Worm (Caenorhabditis elegans) whole organism, L1 larva: ENCODE results near the gene mut-7.

Experiments
- C16A3.4 ChIP-seq: fragments of 150-350 bp; optimal IDR thresholded peaks from 2 replicates; lab custom pipeline; 2014; ENCODE audit warnings: missing biosample characterization, missing genetic modification characterization
- F16B12.6 ChIP-seq: fragments of 150-350 bp; optimal IDR thresholded peaks from 2 replicates; lab custom pipeline; 2014; ENCODE audit warnings: missing biosample characterization, missing genetic modification characterization
- aha-1 ChIP-seq: fragments of 150-350 bp; optimal IDR thresholded peaks from 2 replicates; lab custom pipeline; 2014; ENCODE audit warnings: missing biosample characterization, missing genetic modification characterization
- aly-2 ChIP-seq: fragments of 150-350 bp; optimal IDR thresholded peaks from 2 replicates; lab custom pipeline; 2014; ENCODE audit warnings: missing biosample characterization, missing genetic modification characterization
- ama-1 ChIP-seq: fragments of 150-350 bp; optimal IDR thresholded peaks from 2 replicates; lab custom pipeline; 2014
- blmp-1 ChIP-seq: fragments of 150-350 bp; optimal IDR thresholded peaks from 2 replicates; lab custom pipeline; 2014; ENCODE audit warnings: missing biosample characterization, missing genetic modification characterization
- ceh-63 ChIP-seq: fragments of 200-800 bp; sonication (Bioruptor generic); optimal IDR thresholded peaks from 2 replicates; lab custom pipeline; 2018; ENCODE audit warnings: mild to moderate bottlenecking, missing genetic modification characterization, missing compliant biosample characterization
- ceh-8 ChIP-seq: fragments of 200-800 bp; sonication (Bioruptor generic); optimal IDR thresholded peaks from 2 replicates; lab custom pipeline; 2018; ENCODE audit warnings: mild to moderate bottlenecking, missing genetic modification characterization, moderate library complexity, missing compliant biosample characterization
- ceh-88 ChIP-seq: fragments of 200-800 bp; sonication (Bioruptor generic); IDR thresholded peaks from 2 replicates; pipeline ENCODE4 v1.3.6; 2022; ENCODE audit warnings: missing genetic modification characterization, missing compliant biosample characterization
- ceh-90 ChIP-seq: sonication (generic microtip); optimal IDR thresholded peaks from 2 replicates; lab custom pipeline; 2016; ENCODE audit warnings: missing genetic modification characterization, missing compliant biosample characterization
- egl-27 ChIP-seq, 2 experiments: fragments of 150-350 bp in 1 of 2; sonication (generic microtip); optimal IDR thresholded peaks; 3 replicates each; lab custom pipeline; 2017 to 2018; ENCODE audit warnings: missing biosample characterization in 2 of 2, missing genetic modification characterization in 2 of 2, missing genetic modification reagents in 2 of 2
- elt-2 ChIP-seq: sonication (generic microtip); optimal IDR thresholded peaks from 2 replicates; lab custom pipeline; 2016; ENCODE audit warnings: missing genetic modification characterization, mild to moderate bottlenecking, inconsistent platforms, missing compliant biosample characterization, missing genetic modification reagents
- elt-3 ChIP-seq, 6 experiments: fragments of 150-350 bp in 1 of 6; sonication (generic microtip); optimal IDR thresholded peaks; 2 replicates each; lab custom pipeline; 2017 to 2018; ENCODE audit warnings: missing biosample characterization in 6 of 6, missing genetic modification characterization in 6 of 6, inconsistent platforms in 1 of 6
- ets-5 ChIP-seq: fragments of 200-800 bp; sonication (Bioruptor generic); IDR thresholded peaks from 2 replicates; pipeline ENCODE4 v1.3.6; 2022; ENCODE audit warnings: missing genetic modification characterization, missing compliant biosample characterization
- fkh-10 ChIP-seq: sonication (generic microtip); optimal IDR thresholded peaks from 2 replicates; lab custom pipeline; 2017; ENCODE audit warnings: missing biosample characterization, missing genetic modification reagents, missing genetic modification characterization
- hlh-17 ChIP-seq: fragments of 200-800 bp; sonication (Bioruptor generic); optimal IDR thresholded peaks from 2 replicates; lab custom pipeline; 2018; ENCODE audit warnings: missing genetic modification characterization, mild to moderate bottlenecking, missing compliant biosample characterization, moderate library complexity, borderline replicate concordance
- hlh-4 ChIP-seq: sonication (generic microtip); optimal IDR thresholded peaks from 2 replicates; lab custom pipeline; 2016; ENCODE audit warnings: mild to moderate bottlenecking, missing genetic modification characterization, missing compliant biosample characterization
- irx-1 ChIP-seq: sonication (generic microtip); optimal IDR thresholded peaks from 2 replicates; lab custom pipeline; 2016; ENCODE audit warnings: missing genetic modification characterization, missing compliant biosample characterization
- isw-1 ChIP-seq: fragments of 200-800 bp; sonication (Bioruptor generic); IDR thresholded peaks from 2 replicates; pipeline ENCODE4 v1.3.6; 2022; ENCODE audit warnings: missing genetic modification characterization, missing compliant biosample characterization
- jun-1 ChIP-seq: fragments of 150-350 bp; optimal IDR thresholded peaks from 2 replicates; lab custom pipeline; 2014; ENCODE audit warnings: missing biosample characterization, missing genetic modification reagents, missing genetic modification characterization
- lin-13 ChIP-seq: fragments of 150-350 bp; optimal IDR thresholded peaks from 2 replicates; lab custom pipeline; 2014; ENCODE audit warnings: missing biosample characterization, missing genetic modification reagents, missing genetic modification characterization
- lin-35 ChIP-seq, 2 experiments: fragments of 150-350 bp; optimal IDR thresholded peaks; 2 replicates each; lab custom pipeline; 2014; ENCODE audit warnings: missing biosample characterization in 2 of 2, missing genetic modification characterization in 2 of 2, missing genetic modification reagents in 2 of 2
- lin-39 ChIP-seq: fragments of 150-350 bp; optimal IDR thresholded peaks from 2 replicates; lab custom pipeline; 2014; ENCODE audit warnings: missing biosample characterization, missing genetic modification reagents, missing genetic modification characterization
- mdl-1 ChIP-seq, 2 experiments: fragments of 150-350 bp; optimal IDR thresholded peaks; 2 replicates each; lab custom pipeline; 2014 to 2017; ENCODE audit warnings: missing biosample characterization in 2 of 2, missing genetic modification characterization in 2 of 2, inconsistent platforms in 1 of 2
- mef-2 ChIP-seq: fragments of 150-350 bp; optimal IDR thresholded peaks from 2 replicates; lab custom pipeline; 2014; ENCODE audit warnings: missing biosample characterization, missing genetic modification characterization
- nhr-11 ChIP-seq: fragments of 150-350 bp; optimal IDR thresholded peaks from 2 replicates; lab custom pipeline; 2014; ENCODE audit warnings: missing biosample characterization, missing genetic modification characterization
- nhr-12 ChIP-seq: sonication (generic microtip); optimal IDR thresholded peaks from 2 replicates; lab custom pipeline; 2017; ENCODE audit warnings: missing biosample characterization, missing genetic modification characterization
- nhr-19 ChIP-seq: fragments of 200-800 bp; sonication (Bioruptor generic); conservative IDR thresholded peaks from 2 replicates; pipeline ENCODE4 v1.3.6; 2022; ENCODE audit warnings: missing genetic modification characterization, missing compliant biosample characterization
- nhr-20 ChIP-seq: sonication (generic microtip); optimal IDR thresholded peaks from 2 replicates; lab custom pipeline; 2016; ENCODE audit warnings: mild to moderate bottlenecking, missing genetic modification characterization, missing compliant biosample characterization
- nhr-28 ChIP-seq: fragments of 150-350 bp; optimal IDR thresholded peaks from 2 replicates; lab custom pipeline; 2014; ENCODE audit warnings: missing biosample characterization, missing genetic modification characterization
- nhr-71 ChIP-seq: sonication (generic microtip); optimal IDR thresholded peaks from 2 replicates; lab custom pipeline; 2016; ENCODE audit warnings: mild to moderate bottlenecking, missing genetic modification characterization, moderate library complexity, missing compliant biosample characterization
- nhr-76 ChIP-seq: sonication (generic microtip); optimal IDR thresholded peaks from 2 replicates; lab custom pipeline; 2017; ENCODE audit warnings: missing biosample characterization, missing genetic modification characterization
- nhr-85 ChIP-seq: sonication (generic microtip); peaks from one replicate; lab custom pipeline; 2016; ENCODE audit warnings: missing genetic modification characterization, inconsistent platforms, missing compliant biosample characterization
- pax-3 ChIP-seq: fragments of 200-800 bp; sonication (Bioruptor generic); optimal IDR thresholded peaks from 2 replicates; lab custom pipeline; 2018; ENCODE audit warnings: mild to moderate bottlenecking, missing genetic modification characterization, moderate library complexity, missing compliant biosample characterization
- pqm-1 ChIP-seq: sonication (generic microtip); optimal IDR thresholded peaks from 3 replicates; lab custom pipeline; 2017; ENCODE audit warnings: missing biosample characterization, missing genetic modification characterization
- snpc-4 ChIP-seq: fragments of 150-350 bp; optimal IDR thresholded peaks from 2 replicates; lab custom pipeline; 2014; ENCODE audit warnings: missing biosample characterization, missing genetic modification characterization
- sup-37 ChIP-seq: fragments of 200-800 bp; sonication (Bioruptor generic); optimal IDR thresholded peaks from 2 replicates; lab custom pipeline; 2018; ENCODE audit warnings: mild to moderate bottlenecking, missing genetic modification characterization, missing compliant biosample characterization
- swsn-7 ChIP-seq: sonication (generic microtip); optimal IDR thresholded peaks from 2 replicates; lab custom pipeline; 2016; ENCODE audit warnings: missing genetic modification characterization, missing compliant biosample characterization
- tbx-2 ChIP-seq: sonication (generic microtip); optimal IDR thresholded peaks from 2 replicates; lab custom pipeline; 2016; ENCODE audit warnings: missing genetic modification characterization, missing compliant biosample characterization
- tlp-1 ChIP-seq: fragments of 150-350 bp; optimal IDR thresholded peaks from 2 replicates; lab custom pipeline; 2014; ENCODE audit warnings: missing biosample characterization, missing genetic modification characterization
- unc-130 ChIP-seq: fragments of 150-350 bp; optimal IDR thresholded peaks from 2 replicates; lab custom pipeline; 2017; ENCODE audit warnings: missing biosample characterization, missing genetic modification characterization, inconsistent platforms
- unc-62 ChIP-seq: fragments of 150-350 bp; optimal IDR thresholded peaks from 2 replicates; lab custom pipeline; 2014; ENCODE audit warnings: missing biosample characterization, missing genetic modification reagents, missing genetic modification characterization
- unc-98 ChIP-seq: fragments of 200-800 bp; sonication (Bioruptor generic); IDR thresholded peaks from 2 replicates; pipeline ENCODE4 v1.3.6; 2022; ENCODE audit warnings: missing genetic modification characterization, missing compliant biosample characterization
- xbp-1 ChIP-seq: sonication (generic microtip); optimal IDR thresholded peaks from 2 replicates; lab custom pipeline; 2016; ENCODE audit warnings: missing genetic modification characterization, missing compliant biosample characterization
- ztf-11 ChIP-seq, 2 experiments: sonication (generic microtip); optimal IDR thresholded peaks; 2 replicates each; lab custom pipeline; 2016 to 2017; ENCODE audit warnings: missing genetic modification characterization in 2 of 2, missing biosample characterization in 1 of 2, missing compliant biosample characterization in 1 of 2
- ztf-4 ChIP-seq: fragments of 150-350 bp; optimal IDR thresholded peaks from 2 replicates; lab custom pipeline; 2014; ENCODE audit warnings: missing biosample characterization, missing genetic modification characterization

mut-7 gene

ce11 chrIII:9521410-9522090 is 20.6 kb downstream of the mut-7 start, which contains the start of the genes clu-1 and prp-40 (continued):
- TF ChIP-seq pax-3 (peak; percentile 58), ama-1 (lab: Kevin White, UChicago) (no peak), lin-35 (GFP tag; optimal IDR thresholded peaks at IDR 0.05; lab: Kevin White, UChicago) (peak; percentile 90 to 93), mdl-1 (tag; optimal IDR thresholded peaks at IDR 0.05; lab: Kevin White, UChicago) (peak in 1 of 2 experiments; percentile 83), hlh-4 (tag; lab: Kevin White, UChicago) (no peak), C16A3.4 (tag; lab: Kevin White, UChicago) (peak; percentile 94), tlp-1 (tag; lab: Kevin White, UChicago) (no peak), F16B12.6 (tag; lab: Kevin White, UChicago) (peak; percentile 72), ceh-88 (GFP tag; lab: Robert Waterston, UW) (no peak), aly-2 (tag; lab: Kevin White, UChicago) (peak; percentile 83), pqm-1 (no peak), ztf-4 (tag; lab: Kevin White, UChicago) (peak; percentile 83), nhr-20 (tag; lab: Kevin White, UChicago) (peak; percentile 93), ets-5 (GFP tag; lab: Robert Waterston, UW) (no peak), isw-1 (GFP tag; lab: Robert Waterston, UW) (peak; percentile 88), ztf-11 (tag; optimal IDR thresholded peaks at IDR 0.05; lab: Kevin White, UChicago) (peak in 1 of 2 experiments; percentile 37), nhr-12 (no peak), lin-13 (GFP tag; lab: Kevin White, UChicago) (peak; percentile 89), xbp-1 (tag; lab: Kevin White, UChicago) (peak; percentile 90), irx-1 (tag; lab: Kevin White, UChicago) (peak; percentile 77), fkh-10 (peak; percentile 57), elt-3 (tag; optimal IDR thresholded peaks at IDR 0.05; lab: Kevin White, UChicago) (peak in 3 of 6 experiments; percentile 21 to 86 (median 68)), egl-27 (tag; optimal IDR thresholded peaks at IDR 0.05; lab: Kevin White, UChicago) (no peak), blmp-1 (tag; lab: Kevin White, UChicago) (no peak), ceh-90 (tag; lab: Kevin White, UChicago) (no peak), sup-37 (peak; percentile 33), nhr-28 (tag; lab: Kevin White, UChicago) (no peak), mef-2 (tag; lab: Kevin White, UChicago) (peak; percentile 71), ceh-63 (GFP tag; lab: Kevin White, UChicago) (no peak), jun-1 (peak; percentile 81), nhr-19 (GFP tag; lab: Robert Waterston, UW) (peak; percentile 89), swsn-7 (peak; percentile 91), hlh-17 (GFP tag; lab: Kevin White, UChicago) (no peak), nhr-76 (no peak), snpc-4 (tag; lab: Kevin White, UChicago) (peak; percentile 78), aha-1 (tag; lab: Kevin White, UChicago) (peak; percentile 40), tbx-2 (peak; percentile 92), unc-98 (GFP tag; lab: Robert Waterston, UW) (no peak), nhr-71 (peak; percentile 94), nhr-85 (tag; lab: Kevin White, UChicago) (peak; percentile 94), unc-62 (GFP tag; lab: Kevin White, UChicago) (no peak), ceh-8 (GFP tag; lab: Kevin White, UChicago) (peak; percentile 79), unc-130 (tag; lab: Kevin White, UChicago) (peak; percentile 88), lin-39 (tag; lab: Kevin White, UChicago) (peak; percentile 65), nhr-11 (tag; lab: Kevin White, UChicago) (peak; percentile 43), elt-2 (tag; lab: Kevin White, UChicago) (peak; percentile 56)
